Worm (Caenorhabditis elegans): Measurements from ENCODE around the gene irld-24.

DNA sequence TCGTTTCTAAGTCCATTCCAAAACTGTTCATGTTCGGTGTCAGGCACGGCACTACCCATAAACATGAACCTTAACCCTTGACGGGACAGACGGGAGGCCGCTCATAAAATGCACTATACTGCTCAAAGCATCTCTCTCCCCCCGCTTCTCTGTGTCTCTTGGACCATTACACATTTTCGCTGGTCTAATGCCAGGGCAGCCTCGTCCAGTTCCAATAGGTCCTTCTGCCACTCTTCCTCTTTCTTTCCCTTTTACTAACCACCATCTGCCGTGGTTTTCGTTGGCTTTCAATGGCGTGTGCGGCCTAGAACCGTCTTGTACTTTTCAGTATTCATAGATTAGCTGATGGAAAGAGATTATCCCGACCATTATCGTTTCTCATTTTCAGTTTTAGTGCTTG is 38.2 kb upstream of the irld-24 start:
- TF ChIP-seq nhr-12 (tag; optimal IDR thresholded peaks at IDR 0.05) = no peak
- no peak for TF ChIP-seq ztf-11 (tag; optimal IDR thresholded peaks at IDR 0.05)
- TF ChIP-seq nhr-28 (tag; optimal IDR thresholded peaks at IDR 0.05) = no peak
- no peak for TF ChIP-seq snpc-4 (tag; optimal IDR thresholded peaks at IDR 0.05)
- TF ChIP-seq nhr-76 (tag; optimal IDR thresholded peaks at IDR 0.05) = no peak
- no peak for TF ChIP-seq unc-62 (GFP tag; optimal IDR thresholded peaks at IDR 0.05)

Measured in whole organism, mixed stage, embryonic.